Worm (Caenorhabditis elegans) whole organism, L3 larva: ENCODE data around the gene smi-1.

Experiments used
- R02D3.7 ChIP-seq: fragments of 150-350 bp; optimal IDR thresholded peaks from 2 replicates; lab custom pipeline; 2014; ENCODE audit warnings: missing biosample characterization, missing genetic modification characterization
- ama-1 ChIP-seq: fragments of 150-350 bp; optimal IDR thresholded peaks from 2 replicates; lab custom pipeline; 2018
- ceh-16 ChIP-seq: sonication (generic microtip); optimal IDR thresholded peaks from 2 replicates; lab custom pipeline; 2017; ENCODE audit warnings: missing biosample characterization, missing genetic modification characterization
- ceh-28 ChIP-seq: fragments of 150-350 bp; optimal IDR thresholded peaks from 2 replicates; lab custom pipeline; 2014; ENCODE audit warnings: missing biosample characterization, missing genetic modification reagents, missing genetic modification characterization
- ceh-82 ChIP-seq: fragments of 150-350 bp; optimal IDR thresholded peaks from 2 replicates; lab custom pipeline; 2014; ENCODE audit warnings: missing biosample characterization, missing genetic modification characterization
- ceh-9 ChIP-seq: sonication (generic microtip); optimal IDR thresholded peaks from 2 replicates; lab custom pipeline; 2018; ENCODE audit warnings: missing biosample characterization, missing genetic modification characterization
- egl-27 ChIP-seq: sonication (generic microtip); optimal IDR thresholded peaks from 4 replicates; lab custom pipeline; 2017; ENCODE audit warnings: missing biosample characterization, missing genetic modification reagents, missing genetic modification characterization
- egl-5 ChIP-seq: fragments of 150-350 bp; optimal IDR thresholded peaks from 2 replicates; lab custom pipeline; 2017; ENCODE audit warnings: missing biosample characterization, missing genetic modification reagents, missing genetic modification characterization, inconsistent platforms
- elt-1 ChIP-seq: fragments of 150-350 bp; optimal IDR thresholded peaks from 2 replicates; lab custom pipeline; 2014; ENCODE audit warnings: missing biosample characterization, missing genetic modification characterization
- elt-2 ChIP-seq: sonication (generic microtip); optimal IDR thresholded peaks from 2 replicates; lab custom pipeline; 2016; ENCODE audit warnings: missing genetic modification reagents, mild to moderate bottlenecking, missing genetic modification characterization, missing compliant biosample characterization
- elt-3 ChIP-seq, 3 experiments: fragments of 150-350 bp in 1 of 3; sonication (generic microtip) in 2 of 3; optimal IDR thresholded peaks; 2 replicates in 2 of 3; 4 replicates in 1 of 3; lab custom pipeline; 2014 to 2017; ENCODE audit warnings: missing biosample characterization in 3 of 3, missing genetic modification characterization in 3 of 3
- eor-1 ChIP-seq, 2 experiments: fragments of 150-350 bp; optimal IDR thresholded peaks; 2 replicates each; lab custom pipeline; 2014 to 2018; ENCODE audit warnings: missing biosample characterization in 2 of 2, missing genetic modification characterization in 2 of 2
- fkh-10 ChIP-seq: sonication (generic microtip); optimal IDR thresholded peaks from 2 replicates; lab custom pipeline; 2017; ENCODE audit warnings: missing biosample characterization, missing genetic modification reagents, missing genetic modification characterization
- fkh-2 ChIP-seq: fragments of 150-350 bp; optimal IDR thresholded peaks from 2 replicates; lab custom pipeline; 2014; ENCODE audit warnings: missing biosample characterization, missing genetic modification reagents, missing genetic modification characterization
- fos-1 ChIP-seq: fragments of 150-350 bp; optimal IDR thresholded peaks from 2 replicates; lab custom pipeline; 2014; ENCODE audit warnings: missing biosample characterization, missing genetic modification characterization
- hmg-11 ChIP-seq: sonication (generic microtip); optimal IDR thresholded peaks from 2 replicates; lab custom pipeline; 2016; ENCODE audit warnings: missing genetic modification characterization, missing compliant biosample characterization
- jun-1 ChIP-seq: fragments of 150-350 bp; optimal IDR thresholded peaks from 2 replicates; lab custom pipeline; 2014; ENCODE audit warnings: missing biosample characterization, missing genetic modification reagents, missing genetic modification characterization
- lin-15B ChIP-seq: fragments of 150-350 bp; optimal IDR thresholded peaks from 2 replicates; lab custom pipeline; 2014; ENCODE audit warnings: missing biosample characterization, missing genetic modification characterization
- lin-39 ChIP-seq: fragments of 150-350 bp; optimal IDR thresholded peaks from 2 replicates; lab custom pipeline; 2018; ENCODE audit warnings: missing biosample characterization, missing genetic modification reagents, missing genetic modification characterization
- lsy-12 ChIP-seq: sonication (generic microtip); optimal IDR thresholded peaks from 2 replicates; lab custom pipeline; 2016; ENCODE audit warnings: mild to moderate bottlenecking, missing genetic modification characterization, missing compliant biosample characterization
- mdl-1 ChIP-seq: fragments of 150-350 bp; optimal IDR thresholded peaks from 2 replicates; lab custom pipeline; 2014; ENCODE audit warnings: missing biosample characterization, missing genetic modification characterization
- mml-1 ChIP-seq: fragments of 150-350 bp; sonication (generic microtip); optimal IDR thresholded peaks from 3 replicates; lab custom pipeline; 2014; ENCODE audit warnings: missing biosample characterization, missing genetic modification characterization
- nfya-1 ChIP-seq: sonication (generic microtip); optimal IDR thresholded peaks from 2 replicates; lab custom pipeline; 2017; ENCODE audit warnings: missing genetic modification characterization, mild to moderate bottlenecking, missing compliant biosample characterization, antibody characterized with exemption, moderate library complexity; ENCODE audit not compliant: insufficient read depth
- nhr-11 ChIP-seq: fragments of 150-350 bp; optimal IDR thresholded peaks from 2 replicates; lab custom pipeline; 2014; ENCODE audit warnings: missing biosample characterization, missing genetic modification characterization
- nhr-23 ChIP-seq: fragments of 150-350 bp; optimal IDR thresholded peaks from 2 replicates; lab custom pipeline; 2014; ENCODE audit warnings: missing biosample characterization, missing genetic modification reagents, missing genetic modification characterization
- nhr-237 ChIP-seq: fragments of 150-350 bp; optimal IDR thresholded peaks from 2 replicates; lab custom pipeline; 2014; ENCODE audit warnings: missing biosample characterization, missing genetic modification characterization
- nhr-25 ChIP-seq: sonication (generic microtip); optimal IDR thresholded peaks from 2 replicates; lab custom pipeline; 2017; ENCODE audit warnings: missing biosample characterization, missing genetic modification characterization
- nhr-28 ChIP-seq: fragments of 150-350 bp; optimal IDR thresholded peaks from 2 replicates; lab custom pipeline; 2014; ENCODE audit warnings: missing biosample characterization, missing genetic modification characterization
- nhr-43 ChIP-seq: sonication (generic microtip); optimal IDR thresholded peaks from 2 replicates; lab custom pipeline; 2016; ENCODE audit warnings: mild to moderate bottlenecking, missing genetic modification characterization, missing compliant biosample characterization; ENCODE audit not compliant: poor library complexity, severe bottlenecking
- nhr-76 ChIP-seq: fragments of 150-350 bp; sonication (generic microtip); optimal IDR thresholded peaks from 5 replicates; lab custom pipeline; 2014; ENCODE audit warnings: missing biosample characterization, missing genetic modification characterization
- nhr-77 ChIP-seq: fragments of 150-350 bp; optimal IDR thresholded peaks from 2 replicates; lab custom pipeline; 2014; ENCODE audit warnings: missing biosample characterization, missing genetic modification characterization
- pha-4 ChIP-seq: fragments of 150-350 bp; optimal IDR thresholded peaks from 2 replicates; lab custom pipeline; 2014; ENCODE audit warnings: missing biosample characterization, missing genetic modification reagents, missing genetic modification characterization
- sea-2 ChIP-seq: fragments of 150-350 bp; sonication (generic microtip); optimal IDR thresholded peaks from 4 replicates; lab custom pipeline; 2014; ENCODE audit warnings: missing biosample characterization, missing genetic modification reagents, missing genetic modification characterization
- skn-1 ChIP-seq: fragments of 150-350 bp; optimal IDR thresholded peaks from 2 replicates; lab custom pipeline; 2014; ENCODE audit warnings: missing biosample characterization, missing genetic modification characterization
- snpc-4 ChIP-seq: fragments of 150-350 bp; optimal IDR thresholded peaks from 2 replicates; lab custom pipeline; 2014; ENCODE audit warnings: missing biosample characterization, missing genetic modification characterization
- tbx-2 ChIP-seq: sonication (generic microtip); optimal IDR thresholded peaks from 2 replicates; lab custom pipeline; 2016; ENCODE audit warnings: mild to moderate bottlenecking, missing genetic modification characterization, missing compliant biosample characterization
- unc-39 ChIP-seq: sonication (generic microtip); optimal IDR thresholded peaks from 4 replicates; lab custom pipeline; 2017; ENCODE audit warnings: missing biosample characterization, missing genetic modification characterization
- unc-62 ChIP-seq: fragments of 150-350 bp; sonication (generic microtip); optimal IDR thresholded peaks from 4 replicates; lab custom pipeline; 2014; ENCODE audit warnings: missing biosample characterization, missing genetic modification reagents, missing genetic modification characterization
- zag-1 ChIP-seq: fragments of 150-350 bp; optimal IDR thresholded peaks from 2 replicates; lab custom pipeline; 2014; ENCODE audit warnings: missing biosample characterization, missing genetic modification characterization
- ztf-11 ChIP-seq: fragments of 150-350 bp; optimal IDR thresholded peaks from 2 replicates; lab custom pipeline; 2014; ENCODE audit warnings: missing biosample characterization, missing genetic modification characterization
- ztf-4 ChIP-seq: fragments of 150-350 bp; optimal IDR thresholded peaks from 2 replicates; lab custom pipeline; 2014; ENCODE audit warnings: missing biosample characterization, missing genetic modification characterization

The smi-1 gene

DNA sequence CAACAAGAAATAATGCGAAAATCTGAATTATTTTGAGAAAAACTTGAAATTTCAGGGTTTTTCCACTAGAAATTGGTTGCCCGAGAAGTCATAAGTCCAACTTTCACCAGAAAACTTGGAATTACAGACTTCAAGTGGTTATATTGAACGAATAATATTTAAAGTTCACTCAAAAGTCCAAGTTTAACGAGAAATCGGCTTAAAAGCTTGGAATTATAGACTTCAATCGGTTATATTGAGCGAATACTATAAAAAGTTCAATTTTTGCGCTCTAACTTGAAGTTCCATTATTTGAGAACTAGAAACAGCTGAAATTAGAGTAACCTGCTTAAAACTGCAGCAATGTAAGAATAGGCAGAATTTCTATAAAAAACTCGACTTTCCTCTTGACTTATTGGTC is 43.9 kb downstream of the smi-1 start:
- TF ChIP-seq R02D3.7 (tag; lab: Kevin White, UChicago) = no peak
- TF ChIP-seq jun-1 = no peak
- no peak for TF ChIP-seq hmg-11 (tag; lab: Kevin White, UChicago)
- no peak for TF ChIP-seq ztf-11 (tag; lab: Kevin White, UChicago)
- TF ChIP-seq elt-2 (tag; lab: Kevin White, UChicago) = no peak
- TF ChIP-seq nhr-25 (tag; lab: Kevin White, UChicago) = no peak
- TF ChIP-seq nhr-77 (tag; lab: Kevin White, UChicago) = no peak
- TF ChIP-seq egl-5 (tag; lab: Kevin White, UChicago) = no peak
- TF ChIP-seq skn-1 = no peak
- no peak for TF ChIP-seq nhr-237 (tag; lab: Kevin White, UChicago)
- TF ChIP-seq nhr-11 (tag; lab: Kevin White, UChicago) = no peak
- no peak for TF ChIP-seq ama-1 (lab: Kevin White, UChicago)
- no peak for TF ChIP-seq unc-39 (tag; lab: Kevin White, UChicago)
- TF ChIP-seq ceh-16 (tag; lab: Kevin White, UChicago) = no peak
- no peak for TF ChIP-seq elt-3 (tag; optimal IDR thresholded peaks at IDR 0.05; lab: Kevin White, UChicago)

DNA sequence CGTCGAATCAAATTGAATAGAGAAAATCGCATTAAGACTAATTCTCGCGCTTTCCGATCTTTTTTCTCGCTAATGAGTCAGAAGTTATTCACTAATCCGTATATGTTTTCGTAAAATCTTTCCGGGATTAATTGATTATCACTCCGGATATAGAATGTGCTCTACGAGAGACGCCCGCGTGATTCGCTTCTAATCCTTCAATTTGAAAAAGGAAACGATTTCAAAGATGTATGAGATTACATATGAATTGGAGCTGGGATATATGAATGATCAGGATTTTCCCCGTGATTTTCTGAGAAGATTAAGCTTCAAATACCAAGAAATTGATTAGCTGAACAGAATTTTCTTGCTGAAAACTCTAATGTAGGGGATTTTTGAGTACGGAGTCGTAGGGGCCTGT is 44.4 kb downstream of the smi-1 start:
- TF ChIP-seq lin-39 = no peak

- peak; percentile 97 for TF ChIP-seq nhr-25 (tag; lab: Kevin White, UChicago)
- TF ChIP-seq ztf-4 = no peak
- TF ChIP-seq ceh-28 (tag; lab: Kevin White, UChicago) = peak; percentile 68
- TF ChIP-seq tbx-2 = peak; percentile 73
- TF ChIP-seq mdl-1 (tag; lab: Kevin White, UChicago) = peak; percentile 56
- TF ChIP-seq pha-4 (tag; lab: Kevin White, UChicago) = peak; percentile 89
- TF ChIP-seq lin-15B = peak; percentile 58
- peak; percentile 92 for TF ChIP-seq elt-1 (tag; lab: Kevin White, UChicago)
- peak in 1 of 3 experiments; percentile 49 for TF ChIP-seq elt-3 (tag; optimal IDR thresholded peaks at IDR 0.05; lab: Kevin White, UChicago)
- peak; percentile 92 for TF ChIP-seq nfya-1 (tag; lab: Kevin White, UChicago)
- TF ChIP-seq nhr-43 (tag; lab: Kevin White, UChicago) = peak; percentile 85
- no peak for TF ChIP-seq nhr-28 (tag; lab: Kevin White, UChicago)
- peak; percentile 96 for TF ChIP-seq egl-27 (tag; lab: Kevin White, UChicago)
- TF ChIP-seq unc-62 = peak; percentile 96
- peak; percentile 100 for TF ChIP-seq lin-39
- peak; percentile 46 for TF ChIP-seq snpc-4 (tag; lab: Kevin White, UChicago)
- peak; percentile 29 for TF ChIP-seq nhr-11 (tag; lab: Kevin White, UChicago)
- peak; percentile 77 for TF ChIP-seq hmg-11 (tag; lab: Kevin White, UChicago)
- peak; percentile 16 for TF ChIP-seq ama-1 (lab: Kevin White, UChicago)
- peak; percentile 84 for TF ChIP-seq lsy-12 (tag; lab: Kevin White, UChicago)
- TF ChIP-seq skn-1 = peak; percentile 60
- peak; percentile 57 for TF ChIP-seq sea-2
- no peak for TF ChIP-seq mml-1 (tag; lab: Kevin White, UChicago)
- TF ChIP-seq fkh-10 (GFP tag; lab: Kevin White, UChicago) = peak; percentile 46
- peak; percentile 65 for TF ChIP-seq ceh-82
- TF ChIP-seq eor-1 (tag; optimal IDR thresholded peaks at IDR 0.05; lab: Kevin White, UChicago) = no peak
- no peak for TF ChIP-seq elt-2 (tag; lab: Kevin White, UChicago)
- TF ChIP-seq nhr-76 (tag; lab: Kevin White, UChicago) = no peak
- TF ChIP-seq fkh-2 (tag; lab: Kevin White, UChicago) = no peak
- TF ChIP-seq R02D3.7 (tag; lab: Kevin White, UChicago) = peak; percentile 57
- peak; percentile 72 for TF ChIP-seq egl-5 (tag; lab: Kevin White, UChicago)
- TF ChIP-seq fos-1 (tag; lab: Kevin White, UChicago) = peak; percentile 12
- peak; percentile 33 for TF ChIP-seq zag-1 (tag; lab: Kevin White, UChicago)
- TF ChIP-seq ztf-11 (tag; lab: Kevin White, UChicago) = no peak
- peak; percentile 46 for TF ChIP-seq ceh-16 (tag; lab: Kevin White, UChicago)
- TF ChIP-seq nhr-23 = peak; percentile 94
- TF ChIP-seq jun-1 = peak; percentile 91
- no peak for TF ChIP-seq ceh-9 (tag; lab: Kevin White, UChicago)
These were observed 45.5 kb downstream of the smi-1 start for ce11 chrIII:1923419-1924318.
